Worm (Caenorhabditis elegans): ENCODE measurements around the gene glt-6.

- TF ChIP-seq T20F7.1 (GFP tag; optimal IDR thresholded peaks at IDR 0.05) (peak; percentile 67), lin-39 (tag; optimal IDR thresholded peaks at IDR 0.05) (no peak), lin-13 (GFP tag; optimal IDR thresholded peaks at IDR 0.05) (peak; percentile 36), nhr-102 (tag; optimal IDR thresholded peaks at IDR 0.05) (peak; percentile 86), pqm-1 (tag; optimal IDR thresholded peaks at IDR 0.05) (peak; percentile 30), ztf-11 (tag; optimal IDR thresholded peaks at IDR 0.05) (no peak), ZK546.5 (tag; optimal IDR thresholded peaks at IDR 0.05) (no peak), fos-1 (tag; optimal IDR thresholded peaks at IDR 0.05) (no peak), fkh-10 (GFP tag; optimal IDR thresholded peaks at IDR 0.05) (no peak), lim-7 (GFP tag; IDR thresholded peaks at IDR 0.05) (peak; percentile 64), lin-38 (GFP tag; IDR thresholded peaks at IDR 0.05) (peak; percentile 76)
Observed at ce11 chrIV:7486201-7486947, 17.0 kb upstream of the glt-6 start, which contains the start of the genes his-61 and his-62.

Data from whole organism, L4 larva.